Fruit fly (Drosophila melanogaster) whole organism, embryonic: Measurements from ENCODE around the gene CG46440.
A peak's percentile ranks its signal among the peaks of the same experiment; 100 is the strongest.

ENCODE experiments used
- CG10147 ChIP-seq: fragments of 200-800 bp; sonication (Bioruptor generic); optimal IDR thresholded peaks from 2 replicates; lab custom pipeline; 2019; ENCODE audit warnings: missing biosample characterization, mild to moderate bottlenecking, missing genetic modification characterization, moderate library complexity
- CG10321 ChIP-seq: fragments of 200-800 bp; sonication (Bioruptor generic); IDR thresholded peaks from 2 replicates; pipeline ENCODE4 v1.3.6; 2022; ENCODE audit warnings: missing biosample characterization, missing genetic modification characterization
- CG12942 ChIP-seq: fragments of 200-800 bp; sonication (Bioruptor generic); optimal IDR thresholded peaks from 3 replicates; lab custom pipeline; 2016; ENCODE audit warnings: missing biosample characterization, missing genetic modification characterization
- CG13287 ChIP-seq: fragments of 200-800 bp; sonication (Bioruptor generic); IDR thresholded peaks from 2 replicates; pipeline ENCODE4 v1.3.6; 2022; ENCODE audit warnings: missing biosample characterization, missing genetic modification characterization; ENCODE audit not compliant: partially characterized antibody
- CG14965 ChIP-seq: fragments of 200-800 bp; sonication (Bioruptor generic); optimal IDR thresholded peaks from 2 replicates; lab custom pipeline; 2016; ENCODE audit warnings: missing biosample characterization, missing genetic modification characterization, borderline replicate concordance
- CG1603 ChIP-seq: fragments of 200-800 bp; sonication (Bioruptor generic); optimal IDR thresholded peaks from 2 replicates; lab custom pipeline; 2019; ENCODE audit warnings: missing biosample characterization, mild to moderate bottlenecking, missing genetic modification characterization, moderate library complexity
- CG16813 ChIP-seq: fragments of 200-800 bp; sonication (Bioruptor generic); IDR thresholded peaks from 3 replicates; pipeline ENCODE4 v1.3.6; 2022; ENCODE audit warnings: missing biosample characterization, missing genetic modification characterization; ENCODE audit not compliant: partially characterized antibody
- CG1832 ChIP-seq: fragments of 200-800 bp; sonication (Bioruptor generic); optimal IDR thresholded peaks from 2 replicates; lab custom pipeline; 2017; ENCODE audit warnings: missing biosample characterization, mild to moderate bottlenecking, missing genetic modification characterization, inconsistent platforms
- CG2199 ChIP-seq: fragments of 200-800 bp; sonication (Bioruptor generic); IDR thresholded peaks from 3 replicates; pipeline ENCODE4 v1.3.6; 2022; ENCODE audit warnings: missing biosample characterization, missing genetic modification characterization
- CG31441 ChIP-seq: fragments of 200-800 bp; sonication (Bioruptor generic); IDR thresholded peaks from 2 replicates; pipeline ENCODE4 v1.3.6; 2022; ENCODE audit warnings: missing biosample characterization, missing genetic modification characterization
- CG33557 ChIP-seq: fragments of 200-800 bp; sonication (Bioruptor generic); optimal IDR thresholded peaks from 2 replicates; lab custom pipeline; 2019; ENCODE audit warnings: missing biosample characterization, mild to moderate bottlenecking, missing genetic modification characterization, moderate library complexity
- CG4282 ChIP-seq: fragments of 200-800 bp; sonication (Bioruptor generic); optimal IDR thresholded peaks from 2 replicates; lab custom pipeline; 2016; ENCODE audit warnings: missing biosample characterization, missing genetic modification characterization
- CG4328 ChIP-seq: fragments of 200-800 bp; sonication (Bioruptor generic); optimal IDR thresholded peaks from 3 replicates; lab custom pipeline; 2017; ENCODE audit warnings: missing biosample characterization, missing genetic modification reagents, missing genetic modification characterization
- CG4360 ChIP-seq: fragments of 200-800 bp; sonication (Bioruptor generic); IDR thresholded peaks from 2 replicates; pipeline ENCODE4 v1.3.6; 2022; ENCODE audit warnings: missing biosample characterization, missing genetic modification characterization
- CG4820 ChIP-seq: fragments of 200-800 bp; sonication (Bioruptor generic); optimal IDR thresholded peaks from 3 replicates; lab custom pipeline; 2016; ENCODE audit warnings: missing biosample characterization, missing genetic modification characterization
- CG6765 ChIP-seq: fragments of 200-800 bp; sonication (Bioruptor generic); optimal IDR thresholded peaks from 3 replicates; lab custom pipeline; 2017; ENCODE audit warnings: missing biosample characterization, mild to moderate bottlenecking, missing genetic modification characterization
- CG7372 ChIP-seq: fragments of 200-800 bp; sonication (Bioruptor generic); IDR thresholded peaks from 2 replicates; pipeline ENCODE4 v1.3.6; 2022; ENCODE audit warnings: missing biosample characterization, missing genetic modification characterization
- CG7556 ChIP-seq: fragments of 200-800 bp; sonication (Bioruptor generic); optimal IDR thresholded peaks from 2 replicates; lab custom pipeline; 2017; ENCODE audit warnings: missing biosample characterization, mild to moderate bottlenecking, missing genetic modification characterization
- CG8281 ChIP-seq: fragments of 200-800 bp; sonication (Bioruptor generic); optimal IDR thresholded peaks from 2 replicates; lab custom pipeline; 2018; ENCODE audit warnings: missing biosample characterization, mild to moderate bottlenecking, missing genetic modification characterization, moderate library complexity
- CG8290 ChIP-seq, 3 experiments: fragments of 200-800 bp; sonication (Bioruptor generic); optimal IDR thresholded peaks; 2 replicates each; lab custom pipeline; 2016 to 2019; ENCODE audit warnings: missing biosample characterization in 3 of 3, missing genetic modification characterization in 3 of 3, mild to moderate bottlenecking in 2 of 3, moderate library complexity in 1 of 3
- CG9437 ChIP-seq: fragments of 200-800 bp; sonication (Bioruptor generic); optimal IDR thresholded peaks from 2 replicates; lab custom pipeline; 2018; ENCODE audit warnings: missing biosample characterization, mild to moderate bottlenecking, missing genetic modification characterization
- CG9797 ChIP-seq: fragments of 200-800 bp; sonication (Bioruptor generic); optimal IDR thresholded peaks from 3 replicates; lab custom pipeline; 2018; ENCODE audit warnings: missing biosample characterization, mild to moderate bottlenecking, missing genetic modification characterization
- Chrac-16 ChIP-seq: fragments of 200-800 bp; sonication (Bioruptor generic); optimal IDR thresholded peaks from 3 replicates; lab custom pipeline; 2016; ENCODE audit warnings: missing biosample characterization, missing genetic modification characterization
- Doc2 ChIP-seq: fragments of 200-800 bp; sonication (Bioruptor generic); IDR thresholded peaks from 2 replicates; pipeline ENCODE4 v1.3.6; 2022; ENCODE audit warnings: missing biosample characterization, missing genetic modification characterization
- E2f2 ChIP-seq: fragments of 200-800 bp; sonication (Bioruptor generic); IDR thresholded peaks from 2 replicates; pipeline ENCODE4 v1.3.6; 2022; ENCODE audit warnings: missing biosample characterization, missing genetic modification characterization
- Eip74EF ChIP-seq, 2 experiments: fragments of 200-800 bp in 1 of 2; fragments of >200 bp in 1 of 2; sonication (Bioruptor generic) in 1 of 2; optimal IDR thresholded peaks; 2 replicates each; lab custom pipeline; 2017 to 2019; ENCODE audit warnings: missing biosample characterization in 2 of 2, missing genetic modification characterization in 2 of 2, mild to moderate bottlenecking in 1 of 2, moderate library complexity in 1 of 2
- HLH4C ChIP-seq: fragments of 200-800 bp; sonication (Bioruptor generic); IDR thresholded peaks from 3 replicates; pipeline ENCODE4 v1.3.6; 2022; ENCODE audit warnings: missing biosample characterization, missing genetic modification characterization; ENCODE audit not compliant: partially characterized antibody
- HLHmδ ChIP-seq: fragments of 200-800 bp; sonication (Bioruptor generic); optimal IDR thresholded peaks from 2 replicates; lab custom pipeline; 2018; ENCODE audit warnings: missing biosample characterization, mild to moderate bottlenecking, missing genetic modification characterization, moderate library complexity
- Hr3 ChIP-seq: fragments of 200-800 bp; sonication (Bioruptor generic); optimal IDR thresholded peaks from 3 replicates; lab custom pipeline; 2016; ENCODE audit warnings: missing biosample characterization, missing genetic modification characterization
- Mad ChIP-seq: fragments of 200-800 bp; sonication (Bioruptor generic); optimal IDR thresholded peaks from 2 replicates; lab custom pipeline; 2016; ENCODE audit warnings: missing biosample characterization, missing genetic modification characterization
- Mrtf ChIP-seq: fragments of 200-800 bp; sonication (Bioruptor generic); IDR thresholded peaks from 3 replicates; pipeline ENCODE4 v1.3.6; 2022; ENCODE audit warnings: missing biosample characterization, missing genetic modification characterization
- Nf-YC ChIP-seq: fragments of 200-800 bp; optimal IDR thresholded peaks from 3 replicates; lab custom pipeline; 2019; ENCODE audit warnings: missing biosample characterization, mild to moderate bottlenecking, missing genetic modification characterization, moderate library complexity
- Sry-δ ChIP-seq: fragments of 200-800 bp; sonication (Bioruptor generic); optimal IDR thresholded peaks from 2 replicates; lab custom pipeline; 2016; ENCODE audit warnings: missing biosample characterization, missing genetic modification characterization
- Stat92E ChIP-seq, 3 experiments: fragments of >200 bp in 2 of 3; fragments of 200-800 bp in 1 of 3; sonication (Bioruptor generic) in 1 of 3; optimal IDR thresholded peaks; 2 replicates each; lab custom pipeline; 2017 to 2019; ENCODE audit warnings: missing biosample characterization in 3 of 3, missing genetic modification characterization in 3 of 3, mild to moderate bottlenecking in 1 of 3, moderate library complexity in 1 of 3
- al ChIP-seq: fragments of 200-800 bp; sonication (Bioruptor generic); IDR thresholded peaks from 2 replicates; pipeline ENCODE4 v1.3.6; 2022; ENCODE audit warnings: missing biosample characterization, missing genetic modification characterization
- ato ChIP-seq: fragments of 200-800 bp; sonication (Bioruptor generic); IDR thresholded peaks from 2 replicates; pipeline ENCODE4 v1.3.6; 2022; ENCODE audit warnings: missing biosample characterization, missing genetic modification characterization; ENCODE audit not compliant: partially characterized antibody
- bigmax ChIP-seq: fragments of 200-800 bp; sonication (Bioruptor generic); optimal IDR thresholded peaks from 2 replicates; lab custom pipeline; 2018; ENCODE audit warnings: missing biosample characterization, mild to moderate bottlenecking, missing genetic modification characterization
- btn ChIP-seq: fragments of 200-800 bp; sonication (Bioruptor generic); optimal IDR thresholded peaks from 2 replicates; lab custom pipeline; 2016; ENCODE audit warnings: missing biosample characterization, missing genetic modification characterization
- corto ChIP-seq: fragments of 200-800 bp; sonication (Bioruptor generic); optimal IDR thresholded peaks from 2 replicates; lab custom pipeline; 2016; ENCODE audit warnings: missing biosample characterization, mild to moderate bottlenecking, missing genetic modification characterization, moderate library complexity
- dmrt99B ChIP-seq: fragments of 200-800 bp; sonication (Bioruptor generic); optimal IDR thresholded peaks from 2 replicates; lab custom pipeline; 2018; ENCODE audit warnings: missing biosample characterization, mild to moderate bottlenecking, missing genetic modification characterization, moderate library complexity
- fd96Cb ChIP-seq: fragments of 200-800 bp; sonication (Bioruptor generic); optimal IDR thresholded peaks from 2 replicates; lab custom pipeline; 2018; ENCODE audit warnings: missing biosample characterization, mild to moderate bottlenecking, missing genetic modification characterization, moderate library complexity
- jigr1 ChIP-seq: fragments of 200-800 bp; sonication (Bioruptor generic); IDR thresholded peaks from 3 replicates; pipeline ENCODE4 v1.3.6; 2022; ENCODE audit warnings: missing biosample characterization, missing genetic modification characterization
- onecut ChIP-seq: fragments of 200-800 bp; sonication (Bioruptor generic); IDR thresholded peaks from 2 replicates; pipeline ENCODE4 v1.3.6; 2022; ENCODE audit warnings: missing biosample characterization, missing genetic modification characterization
- org-1 ChIP-seq: fragments of 200-800 bp; sonication (Bioruptor generic); optimal IDR thresholded peaks from 2 replicates; lab custom pipeline; 2017; ENCODE audit warnings: missing biosample characterization, missing genetic modification characterization
- pfk ChIP-seq: fragments of 200-800 bp; sonication (Bioruptor generic); optimal IDR thresholded peaks from 2 replicates; lab custom pipeline; 2018; ENCODE audit warnings: missing biosample characterization, mild to moderate bottlenecking, missing genetic modification characterization, moderate library complexity
- pho ChIP-seq: fragments of 200-800 bp; sonication (Bioruptor generic); optimal IDR thresholded peaks from 2 replicates; lab custom pipeline; 2016; ENCODE audit warnings: missing biosample characterization, missing genetic modification characterization
- psq ChIP-seq: fragments of 200-800 bp; sonication (Bioruptor generic); optimal IDR thresholded peaks from 2 replicates; lab custom pipeline; 2017; ENCODE audit warnings: missing biosample characterization, missing genetic modification characterization
- repo ChIP-seq: fragments of 200-800 bp; sonication (Bioruptor generic); optimal IDR thresholded peaks from 2 replicates; lab custom pipeline; 2016; ENCODE audit warnings: missing biosample characterization, missing genetic modification characterization
- rib ChIP-seq: fragments of 200-800 bp; sonication (Bioruptor generic); IDR thresholded peaks from 2 replicates; pipeline ENCODE4 v1.3.6; 2022; ENCODE audit warnings: missing biosample characterization, missing genetic modification characterization
- ro ChIP-seq: fragments of 200-800 bp; sonication (Bioruptor generic); IDR thresholded peaks from 2 replicates; pipeline ENCODE4 v1.3.6; 2022; ENCODE audit warnings: missing biosample characterization, missing genetic modification characterization
- sna ChIP-seq: fragments of 200-800 bp; sonication (Bioruptor generic); IDR thresholded peaks from 2 replicates; pipeline ENCODE4 v1.3.6; 2022; ENCODE audit warnings: missing biosample characterization, missing genetic modification characterization; ENCODE audit not compliant: partially characterized antibody

Gene CG46440

DNA sequence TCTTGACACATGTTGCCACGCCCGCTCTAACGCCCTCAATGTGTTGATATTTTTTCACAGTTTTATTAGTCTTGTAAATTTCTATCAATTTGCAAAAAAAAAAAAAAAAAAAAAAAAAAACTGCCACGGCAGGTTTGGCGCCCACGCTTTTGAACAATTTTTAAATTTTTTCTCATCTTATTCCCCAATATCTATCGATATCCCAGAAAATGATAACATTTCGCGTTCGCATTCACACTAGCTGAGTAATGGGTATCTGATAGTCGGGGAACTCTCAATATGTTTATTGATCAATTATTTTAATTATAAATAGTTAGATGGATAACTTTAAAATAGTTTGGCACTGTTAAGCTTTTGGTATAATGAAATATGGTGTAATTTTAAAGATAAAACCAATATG lies 16.3 kb downstream of the CG46440 start:
- TF ChIP-seq CG31441 (GFP tag; lab: Robert Waterston, UW) (no peak), rib (GFP tag; lab: Robert Waterston, UW) (no peak), CG8281 (tag; lab: Kevin White, UChicago) (no peak), Stat92E (GFP tag; optimal IDR thresholded peaks at IDR 0.05; lab: Kevin White, UChicago) (no peak), CG10321 (GFP tag; lab: Robert Waterston, UW) (no peak), fd96Cb (tag; lab: Kevin White, UChicago) (no peak), Hr3 (GFP tag; lab: Kevin White, UChicago) (no peak), CG4328 (GFP tag; lab: Kevin White, UChicago) (no peak), CG10147 (GFP tag; lab: Kevin White, UChicago) (no peak), org-1 (GFP tag; lab: Kevin White, UChicago) (no peak), CG4360 (GFP tag; lab: Robert Waterston, UW) (no peak), Mrtf (GFP tag; lab: Robert Waterston, UW) (no peak), CG4282 (GFP tag; lab: Kevin White, UChicago) (no peak), sna (GFP tag; lab: Robert Waterston, UW) (peak; percentile 73), pho (GFP tag; lab: Kevin White, UChicago) (no peak), E2f2 (GFP tag; lab: Robert Waterston, UW) (peak; percentile 72), CG4820 (GFP tag; lab: Kevin White, UChicago) (no peak), CG1603 (tag; lab: Kevin White, UChicago) (no peak), pfk (GFP tag; lab: Kevin White, UChicago) (no peak), CG1832 (GFP tag; lab: Kevin White, UChicago) (no peak), CG2199 (GFP tag; lab: Robert Waterston, UW) (no peak), jigr1 (GFP tag; lab: Robert Waterston, UW) (no peak), Mad (GFP tag; lab: Kevin White, UChicago) (no peak), Eip74EF (GFP tag; optimal IDR thresholded peaks at IDR 0.05; lab: Kevin White, UChicago) (no peak), CG6765 (GFP tag; lab: Kevin White, UChicago) (no peak), HLHmδ (GFP tag; lab: Kevin White, UChicago) (no peak), CG12942 (GFP tag; lab: Kevin White, UChicago) (no peak), al (no peak), CG7556 (no peak), btn (GFP tag; lab: Kevin White, UChicago) (no peak), Nf-YC (no peak), HLH4C (GFP tag; lab: Robert Waterston, UW) (peak; percentile 100), psq (GFP tag; lab: Kevin White, UChicago) (no peak), CG13287 (GFP tag; lab: Robert Waterston, UW) (peak; percentile 81), CG9797 (GFP tag; lab: Kevin White, UChicago) (no peak), CG14965 (GFP tag; lab: Kevin White, UChicago) (no peak), corto (GFP tag; lab: Kevin White, UChicago) (no peak), ro (GFP tag; lab: Robert Waterston, UW) (no peak), CG33557 (no peak), Sry-δ (GFP tag; lab: Kevin White, UChicago) (peak; percentile 26), dmrt99B (tag; lab: Kevin White, UChicago) (no peak), ato (GFP tag; lab: Robert Waterston, UW) (peak; percentile 95), onecut (no peak), Chrac-16 (GFP tag; lab: Kevin White, UChicago) (no peak), CG8290 (GFP tag; optimal IDR thresholded peaks at IDR 0.05; lab: Kevin White, UChicago) (no peak), CG8290 (tag; optimal IDR thresholded peaks at IDR 0.05; lab: Kevin White, UChicago) (no peak), CG7372 (GFP tag; lab: Robert Waterston, UW) (no peak), Doc2 (GFP tag; lab: Robert Waterston, UW) (no peak), CG9437 (no peak), repo (GFP tag; lab: Kevin White, UChicago) (no peak), CG16813 (peak; percentile 95), bigmax (no peak)
